Worm (Caenorhabditis elegans) whole organism, L1 larva: ENCODE data around the gene F46H5.5.
A peak's percentile ranks its signal among the peaks of the same experiment; 100 is the strongest.

Source experiments
- C04F5.9 ChIP-seq: sonication (generic microtip); optimal IDR thresholded peaks from 2 replicates; lab custom pipeline; 2016; ENCODE audit warnings: missing genetic modification characterization, missing compliant biosample characterization
- C16A3.4 ChIP-seq: fragments of 150-350 bp; optimal IDR thresholded peaks from 2 replicates; lab custom pipeline; 2014; ENCODE audit warnings: missing biosample characterization, missing genetic modification characterization
- C34B4.2 ChIP-seq: sonication (generic microtip); optimal IDR thresholded peaks from 2 replicates; lab custom pipeline; 2017; ENCODE audit warnings: mild to moderate bottlenecking, missing genetic modification characterization, missing compliant biosample characterization
- Y116A8C.19 ChIP-seq: sonication (generic microtip); optimal IDR thresholded peaks from 2 replicates; lab custom pipeline; 2016; ENCODE audit warnings: missing compliant biosample characterization, missing genetic modification characterization, borderline replicate concordance
- aha-1 ChIP-seq: fragments of 150-350 bp; optimal IDR thresholded peaks from 2 replicates; lab custom pipeline; 2014; ENCODE audit warnings: missing biosample characterization, missing genetic modification characterization
- alr-1 ChIP-seq: fragments of 200-800 bp; sonication (Bioruptor generic); optimal IDR thresholded peaks from 2 replicates; lab custom pipeline; 2018; ENCODE audit warnings: borderline replicate concordance, mild to moderate bottlenecking, missing genetic modification characterization, missing compliant biosample characterization
- aly-2 ChIP-seq: fragments of 150-350 bp; optimal IDR thresholded peaks from 2 replicates; lab custom pipeline; 2014; ENCODE audit warnings: missing biosample characterization, missing genetic modification characterization
- blmp-1 ChIP-seq: fragments of 150-350 bp; optimal IDR thresholded peaks from 2 replicates; lab custom pipeline; 2014; ENCODE audit warnings: missing biosample characterization, missing genetic modification characterization
- ceh-63 ChIP-seq: fragments of 200-800 bp; sonication (Bioruptor generic); optimal IDR thresholded peaks from 2 replicates; lab custom pipeline; 2018; ENCODE audit warnings: mild to moderate bottlenecking, missing genetic modification characterization, missing compliant biosample characterization
- ceh-90 ChIP-seq: sonication (generic microtip); optimal IDR thresholded peaks from 2 replicates; lab custom pipeline; 2016; ENCODE audit warnings: missing genetic modification characterization, missing compliant biosample characterization
- ces-1 ChIP-seq: fragments of 150-350 bp; optimal IDR thresholded peaks from 2 replicates; lab custom pipeline; 2014; ENCODE audit warnings: missing biosample characterization, missing genetic modification reagents, missing genetic modification characterization
- dpl-1 ChIP-seq, 3 experiments: fragments of 150-350 bp in 2 of 3; sonication (generic microtip) in 1 of 3; optimal IDR thresholded peaks; 2 replicates each; lab custom pipeline; 2014 to 2017; ENCODE audit warnings: missing biosample characterization in 3 of 3, missing genetic modification characterization in 3 of 3, missing genetic modification reagents in 3 of 3
- dsc-1 ChIP-seq: sonication (generic microtip); optimal IDR thresholded peaks from 2 replicates; lab custom pipeline; 2016; ENCODE audit warnings: mild to moderate bottlenecking, missing genetic modification characterization, missing compliant biosample characterization
- efl-1 ChIP-seq, 4 experiments: fragments of 150-350 bp; optimal IDR thresholded peaks in 3 of 4; peaks in 1 of 4; 1 replicate in 1 of 4; 2 replicates in 3 of 4; lab custom pipeline; 2014; ENCODE audit warnings: missing biosample characterization in 2 of 4, missing genetic modification characterization in 2 of 4, missing genetic modification reagents in 2 of 4
- elt-2 ChIP-seq: sonication (generic microtip); optimal IDR thresholded peaks from 2 replicates; lab custom pipeline; 2016; ENCODE audit warnings: missing genetic modification characterization, mild to moderate bottlenecking, inconsistent platforms, missing compliant biosample characterization, missing genetic modification reagents
- elt-3 ChIP-seq, 6 experiments: fragments of 150-350 bp in 1 of 6; sonication (generic microtip); optimal IDR thresholded peaks; 2 replicates each; lab custom pipeline; 2017 to 2018; ENCODE audit warnings: missing biosample characterization in 6 of 6, missing genetic modification characterization in 6 of 6, inconsistent platforms in 1 of 6
- ets-5 ChIP-seq: fragments of 200-800 bp; sonication (Bioruptor generic); IDR thresholded peaks from 2 replicates; pipeline ENCODE4 v1.3.6; 2022; ENCODE audit warnings: missing genetic modification characterization, missing compliant biosample characterization
- fkh-10 ChIP-seq: sonication (generic microtip); optimal IDR thresholded peaks from 2 replicates; lab custom pipeline; 2017; ENCODE audit warnings: missing biosample characterization, missing genetic modification reagents, missing genetic modification characterization
- fkh-4 ChIP-seq: sonication (generic microtip); optimal IDR thresholded peaks from 2 replicates; lab custom pipeline; 2016; ENCODE audit warnings: missing compliant biosample characterization, missing genetic modification characterization, borderline replicate concordance
- fkh-8 ChIP-seq: sonication (generic microtip); optimal IDR thresholded peaks from 2 replicates; lab custom pipeline; 2016; ENCODE audit warnings: mild to moderate bottlenecking, missing genetic modification characterization, missing compliant biosample characterization
- hlh-17 ChIP-seq: fragments of 200-800 bp; sonication (Bioruptor generic); optimal IDR thresholded peaks from 2 replicates; lab custom pipeline; 2018; ENCODE audit warnings: missing genetic modification characterization, mild to moderate bottlenecking, missing compliant biosample characterization, moderate library complexity, borderline replicate concordance
- hpl-2 ChIP-seq: fragments of 150-350 bp; optimal IDR thresholded peaks from 2 replicates; lab custom pipeline; 2014; ENCODE audit warnings: missing biosample characterization, missing genetic modification reagents, missing genetic modification characterization
- irx-1 ChIP-seq: sonication (generic microtip); optimal IDR thresholded peaks from 2 replicates; lab custom pipeline; 2016; ENCODE audit warnings: missing genetic modification characterization, missing compliant biosample characterization
- lin-13 ChIP-seq: fragments of 150-350 bp; optimal IDR thresholded peaks from 2 replicates; lab custom pipeline; 2014; ENCODE audit warnings: missing biosample characterization, missing genetic modification reagents, missing genetic modification characterization
- lin-14 ChIP-seq: fragments of 200-800 bp; sonication (Bioruptor generic); optimal IDR thresholded peaks from 2 replicates; lab custom pipeline; 2018; ENCODE audit warnings: mild to moderate bottlenecking, missing genetic modification characterization, moderate library complexity, missing compliant biosample characterization
- lin-15B ChIP-seq: fragments of 150-350 bp; sonication (generic microtip); optimal IDR thresholded peaks from 3 replicates; lab custom pipeline; 2014; ENCODE audit warnings: missing biosample characterization, missing genetic modification characterization
- lin-35 ChIP-seq, 2 experiments: fragments of 150-350 bp; optimal IDR thresholded peaks; 2 replicates each; lab custom pipeline; 2014; ENCODE audit warnings: missing biosample characterization in 2 of 2, missing genetic modification characterization in 2 of 2, missing genetic modification reagents in 2 of 2
- lin-39 ChIP-seq: fragments of 150-350 bp; optimal IDR thresholded peaks from 2 replicates; lab custom pipeline; 2014; ENCODE audit warnings: missing biosample characterization, missing genetic modification reagents, missing genetic modification characterization
- lir-3 ChIP-seq: sonication (generic microtip); optimal IDR thresholded peaks from 2 replicates; lab custom pipeline; 2016; ENCODE audit warnings: mild to moderate bottlenecking, missing genetic modification characterization, moderate library complexity, missing compliant biosample characterization; ENCODE audit not compliant: poor library complexity
- lsy-2 ChIP-seq, 2 experiments: fragments of 150-350 bp; optimal IDR thresholded peaks; 2 replicates each; lab custom pipeline; 2014; ENCODE audit warnings: missing biosample characterization in 2 of 2, missing genetic modification characterization in 2 of 2
- mab-9 ChIP-seq: fragments of 200-800 bp; sonication (Bioruptor generic); IDR thresholded peaks from 2 replicates; pipeline ENCODE4 v1.3.6; 2022; ENCODE audit warnings: missing genetic modification reagents, missing genetic modification characterization, missing compliant biosample characterization
- mdl-1 ChIP-seq, 2 experiments: fragments of 150-350 bp; optimal IDR thresholded peaks; 2 replicates each; lab custom pipeline; 2014 to 2017; ENCODE audit warnings: missing biosample characterization in 2 of 2, missing genetic modification characterization in 2 of 2, inconsistent platforms in 1 of 2
- mep-1 ChIP-seq: fragments of 150-350 bp; optimal IDR thresholded peaks from 2 replicates; lab custom pipeline; 2014; ENCODE audit warnings: missing biosample characterization, missing genetic modification characterization
- nhr-11 ChIP-seq: fragments of 150-350 bp; optimal IDR thresholded peaks from 2 replicates; lab custom pipeline; 2014; ENCODE audit warnings: missing biosample characterization, missing genetic modification characterization
- nhr-12 ChIP-seq: sonication (generic microtip); optimal IDR thresholded peaks from 2 replicates; lab custom pipeline; 2017; ENCODE audit warnings: missing biosample characterization, missing genetic modification characterization
- nhr-19 ChIP-seq: fragments of 200-800 bp; sonication (Bioruptor generic); conservative IDR thresholded peaks from 2 replicates; pipeline ENCODE4 v1.3.6; 2022; ENCODE audit warnings: missing genetic modification characterization, missing compliant biosample characterization
- nhr-20 ChIP-seq: sonication (generic microtip); optimal IDR thresholded peaks from 2 replicates; lab custom pipeline; 2016; ENCODE audit warnings: mild to moderate bottlenecking, missing genetic modification characterization, missing compliant biosample characterization
- nhr-28 ChIP-seq: fragments of 150-350 bp; optimal IDR thresholded peaks from 2 replicates; lab custom pipeline; 2014; ENCODE audit warnings: missing biosample characterization, missing genetic modification characterization
- nhr-71 ChIP-seq: sonication (generic microtip); optimal IDR thresholded peaks from 2 replicates; lab custom pipeline; 2016; ENCODE audit warnings: mild to moderate bottlenecking, missing genetic modification characterization, moderate library complexity, missing compliant biosample characterization
- nhr-84 ChIP-seq: sonication (generic microtip); optimal IDR thresholded peaks from 2 replicates; lab custom pipeline; 2017; ENCODE audit warnings: missing biosample characterization, missing genetic modification characterization
- nhr-85 ChIP-seq: sonication (generic microtip); peaks from one replicate; lab custom pipeline; 2016; ENCODE audit warnings: missing genetic modification characterization, inconsistent platforms, missing compliant biosample characterization
- pag-3 ChIP-seq: sonication (generic microtip); optimal IDR thresholded peaks from 2 replicates; lab custom pipeline; 2017; ENCODE audit warnings: missing genetic modification characterization, mild to moderate bottlenecking, missing compliant biosample characterization, antibody characterized with exemption, borderline replicate concordance; ENCODE audit not compliant: insufficient read depth
- snpc-4 ChIP-seq: fragments of 150-350 bp; optimal IDR thresholded peaks from 2 replicates; lab custom pipeline; 2014; ENCODE audit warnings: missing biosample characterization, missing genetic modification characterization
- sox-4 ChIP-seq: sonication (generic microtip); optimal IDR thresholded peaks from 2 replicates; lab custom pipeline; 2016; ENCODE audit warnings: missing genetic modification characterization, missing compliant biosample characterization
- sptf-1 ChIP-seq: fragments of 150-350 bp; optimal IDR thresholded peaks from 2 replicates; lab custom pipeline; 2014; ENCODE audit warnings: missing biosample characterization, missing genetic modification characterization
- tbx-2 ChIP-seq: sonication (generic microtip); optimal IDR thresholded peaks from 2 replicates; lab custom pipeline; 2016; ENCODE audit warnings: missing genetic modification characterization, missing compliant biosample characterization
- tlp-1 ChIP-seq: fragments of 150-350 bp; optimal IDR thresholded peaks from 2 replicates; lab custom pipeline; 2014; ENCODE audit warnings: missing biosample characterization, missing genetic modification characterization
- unc-130 ChIP-seq: fragments of 150-350 bp; optimal IDR thresholded peaks from 2 replicates; lab custom pipeline; 2017; ENCODE audit warnings: missing biosample characterization, missing genetic modification characterization, inconsistent platforms
- unc-30 ChIP-seq: sonication (generic microtip); optimal IDR thresholded peaks from 2 replicates; lab custom pipeline; 2017; ENCODE audit warnings: missing biosample characterization, missing genetic modification characterization
- unc-62 ChIP-seq: fragments of 150-350 bp; optimal IDR thresholded peaks from 2 replicates; lab custom pipeline; 2014; ENCODE audit warnings: missing biosample characterization, missing genetic modification reagents, missing genetic modification characterization
- unc-86 ChIP-seq: sonication (generic microtip); optimal IDR thresholded peaks from 2 replicates; lab custom pipeline; 2016; ENCODE audit warnings: missing genetic modification characterization, missing compliant biosample characterization
- vab-15 ChIP-seq: sonication (generic microtip); optimal IDR thresholded peaks from 2 replicates; lab custom pipeline; 2017; ENCODE audit warnings: missing genotype, mild to moderate bottlenecking, missing genetic modification characterization, missing compliant biosample characterization
- zip-4 ChIP-seq: fragments of 200-800 bp; sonication (Bioruptor generic); optimal IDR thresholded peaks from 2 replicates; lab custom pipeline; 2018; ENCODE audit warnings: mild to moderate bottlenecking, missing genetic modification characterization, moderate library complexity, missing compliant biosample characterization

The F46H5.5 gene

DNA sequence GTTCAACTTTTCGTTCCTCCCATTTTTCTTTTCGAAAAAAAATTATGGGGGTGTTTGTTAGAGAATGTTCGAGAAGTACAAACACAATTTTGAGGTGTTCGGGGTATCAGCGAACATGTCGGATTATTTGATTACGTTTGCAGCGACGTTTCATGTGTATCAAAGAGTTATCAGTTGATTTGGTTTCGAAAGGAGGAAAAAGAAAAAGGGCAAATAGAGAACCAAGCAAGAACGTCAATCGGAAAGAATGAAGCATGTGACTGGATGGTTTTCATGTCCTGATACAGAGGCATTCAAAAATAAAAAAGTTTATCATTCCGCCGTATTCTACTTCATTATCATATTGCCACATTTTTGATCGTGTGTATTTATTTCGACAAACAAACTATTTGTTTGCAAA lies 12.0 kb downstream of the F46H5.5 start:
- TF ChIP-seq sptf-1 (tag; lab: Kevin White, UChicago) (no peak), lin-14 (GFP tag; lab: Kevin White, UChicago) (peak; percentile 26), C34B4.2 (tag; lab: Kevin White, UChicago) (no peak), irx-1 (no peak), vab-15 (no peak), C04F5.9 (tag; lab: Kevin White, UChicago) (no peak), ets-5 (GFP tag; lab: Robert Waterston, UW) (no peak), unc-86 (tag; lab: Kevin White, UChicago) (no peak), Y116A8C.19 (no peak), nhr-71 (no peak), lin-35 (GFP tag; optimal IDR thresholded peaks at IDR 0.05; lab: Kevin White, UChicago) (peak in 1 of 2 experiments; percentile 48), tlp-1 (tag; lab: Kevin White, UChicago) (no peak), dsc-1 (no peak), C16A3.4 (tag; lab: Kevin White, UChicago) (no peak), nhr-11 (tag; lab: Kevin White, UChicago) (no peak), lin-15B (no peak), snpc-4 (tag; lab: Kevin White, UChicago) (no peak), sox-4 (tag; lab: Kevin White, UChicago) (no peak), pag-3 (tag; lab: Kevin White, UChicago) (no peak), lsy-2 (tag; optimal IDR thresholded peaks at IDR 0.05; lab: Kevin White, UChicago) (no peak), lin-39 (tag; lab: Kevin White, UChicago) (no peak), aly-2 (tag; lab: Kevin White, UChicago) (no peak), lir-3 (no peak), fkh-4 (tag; lab: Kevin White, UChicago) (no peak), nhr-85 (tag; lab: Kevin White, UChicago) (no peak), aha-1 (tag; lab: Kevin White, UChicago) (no peak), zip-4 (no peak), hpl-2 (no peak), ceh-63 (no peak), alr-1 (tag; lab: Kevin White, UChicago) (no peak), ceh-90 (tag; lab: Kevin White, UChicago) (no peak), unc-62 (no peak), fkh-10 (GFP tag; lab: Kevin White, UChicago) (no peak), tbx-2 (tag; lab: Kevin White, UChicago) (no peak), unc-30 (tag; lab: Kevin White, UChicago) (no peak), mep-1 (tag; lab: Kevin White, UChicago) (no peak), elt-2 (tag; lab: Kevin White, UChicago) (peak; percentile 90), hlh-17 (GFP tag; lab: Kevin White, UChicago) (no peak), unc-130 (no peak), nhr-12 (no peak), fkh-8 (tag; lab: Kevin White, UChicago) (no peak), dpl-1 (GFP tag; optimal IDR thresholded peaks at IDR 0.05; lab: Kevin White, UChicago) (no peak), lin-13 (GFP tag; lab: Kevin White, UChicago) (no peak), ces-1 (GFP tag; lab: Kevin White, UChicago) (no peak), mdl-1 (tag; optimal IDR thresholded peaks at IDR 0.05; lab: Kevin White, UChicago) (no peak), efl-1 (optimal IDR thresholded peaks at IDR 0.05; lab: Kevin White, UChicago) (no peak), efl-1 (GFP tag; optimal IDR thresholded peaks at IDR 0.05 in 1 of 2; lab: Kevin White, UChicago) (peak in 1 of 2 experiments; percentile 32), nhr-20 (tag; lab: Kevin White, UChicago) (peak; percentile 16), nhr-19 (GFP tag; lab: Robert Waterston, UW) (no peak), blmp-1 (tag; lab: Kevin White, UChicago) (no peak), nhr-84 (tag; lab: Kevin White, UChicago) (no peak), mab-9 (GFP tag; lab: Robert Waterston, UW) (no peak), elt-3 (tag; optimal IDR thresholded peaks at IDR 0.05; lab: Kevin White, UChicago) (peak in 1 of 6 experiments; percentile 10), nhr-28 (tag; lab: Kevin White, UChicago) (no peak)
